Fruit fly (Drosophila melanogaster): ENCODE measurements around the gene CG18249.

DNA sequence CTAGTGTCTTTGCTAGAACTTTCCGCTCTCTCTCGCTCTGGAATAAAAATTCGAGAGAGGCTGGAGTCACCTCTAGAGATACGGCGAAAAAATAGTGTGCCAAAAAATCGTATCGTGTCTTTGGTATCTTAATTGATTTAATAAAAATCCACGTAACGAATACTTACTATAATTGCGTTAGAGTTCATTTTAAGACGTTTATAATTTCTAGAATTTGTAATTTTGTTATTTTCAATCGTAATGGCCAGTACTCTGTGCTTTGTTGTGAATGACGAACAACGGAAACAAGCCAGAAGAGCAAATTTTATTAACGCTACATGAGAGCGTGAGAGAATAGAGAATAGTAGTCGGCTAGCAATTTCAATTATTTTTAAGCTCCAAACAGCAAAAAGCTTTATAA, 41.7 kb downstream of the CG18249 start:
- no peak for TF ChIP-seq emc (GFP tag; optimal IDR thresholded peaks at IDR 0.05)
- TF ChIP-seq Neu2 (GFP tag; optimal IDR thresholded peaks at IDR 0.05; ENCODE audit: borderline replicate concordance) = no peak
- TF ChIP-seq br (optimal IDR thresholded peaks at IDR 0.05) = no peak
- no peak for TF ChIP-seq org-1 (GFP tag; optimal IDR thresholded peaks at IDR 0.05)
- TF ChIP-seq CG1647 (GFP tag; optimal IDR thresholded peaks at IDR 0.05) = no peak
- TF ChIP-seq CG3838 (GFP tag; optimal IDR thresholded peaks at IDR 0.05) = no peak
- no peak for TF ChIP-seq zf30C (GFP tag; optimal IDR thresholded peaks at IDR 0.05)
